Fruit fly (Drosophila melanogaster): ENCODE data around the gene dgt4.

Gene dgt4

dm6 chrX:4105830-4106233, 7.7 kb upstream of the dgt4 start, which contains the start of gene cib (continued):
- peak; percentile 62 for TF ChIP-seq gro (GFP tag; optimal IDR thresholded peaks at IDR 0.05)
- no peak for TF ChIP-seq sim (GFP tag; IDR thresholded peaks at IDR 0.05)
- no peak for TF ChIP-seq h (optimal IDR thresholded peaks at IDR 0.05)
- peak; percentile 62; the same call in 2 of the 3 replicates for TF ChIP-seq CG7963 (GFP tag; IDR thresholded peaks at IDR 0.05; ENCODE audit: partially characterized antibody)
- no peak for TF ChIP-seq CG9215 (GFP tag; IDR thresholded peaks at IDR 0.05)
- peak; percentile 68 for TF ChIP-seq hkb (optimal IDR thresholded peaks at IDR 0.05)
- TF ChIP-seq hkb (GFP tag; IDR thresholded peaks at IDR 0.05): no peak; the same call in 1 of the 2 replicates
- TF ChIP-seq kah (GFP tag; optimal IDR thresholded peaks at IDR 0.05): no peak
- TF ChIP-seq CG18262 (tag; optimal IDR thresholded peaks at IDR 0.05): peak; percentile 9
- no peak for TF ChIP-seq tup (GFP tag; optimal IDR thresholded peaks at IDR 0.05)
- TF ChIP-seq Side (GFP tag; optimal IDR thresholded peaks at IDR 0.05): peak; percentile 50
- TF ChIP-seq CG4360 (GFP tag; IDR thresholded peaks at IDR 0.05): no peak
- no peak for TF ChIP-seq Six4 (GFP tag; optimal IDR thresholded peaks at IDR 0.05)
- peak; percentile 69; the same call in 2 of the 3 replicates for TF ChIP-seq CG34224 (GFP tag; IDR thresholded peaks at IDR 0.05; ENCODE audit: partially characterized antibody)
- TF ChIP-seq Stat92E (GFP tag; optimal IDR thresholded peaks at IDR 0.05): peak in 1 of 3 experiments; percentile 87
- no peak for TF ChIP-seq dan (GFP tag; IDR thresholded peaks at IDR 0.05)
- TF ChIP-seq CG1024 (GFP tag; IDR thresholded peaks at IDR 0.05): no peak
- no peak for TF ChIP-seq CG15696 (tag; optimal IDR thresholded peaks at IDR 0.05)
- no peak for TF ChIP-seq CG11085 (GFP tag; IDR thresholded peaks at IDR 0.05)
- no peak for TF ChIP-seq CG31388 (GFP tag; optimal IDR thresholded peaks at IDR 0.05)
- TF ChIP-seq Max (GFP tag; optimal IDR thresholded peaks at IDR 0.05): peak; percentile 51
- TF ChIP-seq Dll (GFP tag; IDR thresholded peaks at IDR 0.05; ENCODE audit: partially characterized antibody): peak; percentile 78
- TF ChIP-seq CG7372 (GFP tag; IDR thresholded peaks at IDR 0.05): no peak
- TF ChIP-seq stwl (tag; optimal IDR thresholded peaks at IDR 0.05): peak; percentile 37
- TF ChIP-seq Chrac-16 (GFP tag; optimal IDR thresholded peaks at IDR 0.05): no peak
- TF ChIP-seq CG42726 (GFP tag; IDR thresholded peaks at IDR 0.05; ENCODE audit: partially characterized antibody): peak; percentile 87
- TF ChIP-seq CG6254 (GFP tag; optimal IDR thresholded peaks at IDR 0.05): no peak
- no peak for TF ChIP-seq CG6175 (GFP tag; IDR thresholded peaks at IDR 0.05)
- no peak for TF ChIP-seq cad (GFP tag; optimal IDR thresholded peaks at IDR 0.05)
- TF ChIP-seq emc (GFP tag; optimal IDR thresholded peaks at IDR 0.05): no peak
- no peak for TF ChIP-seq cas (GFP tag; IDR thresholded peaks at IDR 0.05)
- TF ChIP-seq pum (GFP tag; optimal IDR thresholded peaks at IDR 0.05): no peak
- TF ChIP-seq ac (GFP tag; optimal IDR thresholded peaks at IDR 0.05): no peak
- no peak for TF ChIP-seq CG8388 (GFP tag; optimal IDR thresholded peaks at IDR 0.05)
- TF ChIP-seq grau (tag; optimal IDR thresholded peaks at IDR 0.05): peak; percentile 49
- peak; percentile 77 for TF ChIP-seq row (GFP tag; IDR thresholded peaks at IDR 0.05)
- TF ChIP-seq CG1233 (GFP tag; optimal IDR thresholded peaks at IDR 0.05): peak; percentile 9
- peak; percentile 56 for TF ChIP-seq CG8290 (GFP tag; optimal IDR thresholded peaks at IDR 0.05)
- peak; percentile 48 to 95 for TF ChIP-seq CG8290 (tag; optimal IDR thresholded peaks at IDR 0.05)
- no peak; the same call in 2 of the 3 replicates for TF ChIP-seq dysf (GFP tag; IDR thresholded peaks at IDR 0.05)
- no peak for TF ChIP-seq bab2 (GFP tag; optimal IDR thresholded peaks at IDR 0.05)
- no peak for TF ChIP-seq CG4404 (GFP tag; IDR thresholded peaks at IDR 0.05)
- TF ChIP-seq D19A (tag; optimal IDR thresholded peaks at IDR 0.05): no peak
- peak; percentile 19; the same call in 1 of the 4 replicates for TF ChIP-seq Gug (GFP tag; IDR thresholded peaks at IDR 0.05)
- TF ChIP-seq CG1603 (tag; optimal IDR thresholded peaks at IDR 0.05): peak; percentile 90
- no peak; the same call in 2 of the 3 replicates for TF ChIP-seq B-H1 (GFP tag; IDR thresholded peaks at IDR 0.05)
- no peak for TF ChIP-seq sens (GFP tag)
- TF ChIP-seq Hsf (GFP tag; optimal IDR thresholded peaks at IDR 0.05): no peak
- TF ChIP-seq amos (GFP tag; IDR thresholded peaks at IDR 0.05; ENCODE audit: partially characterized antibody): peak; percentile 90
- peak; percentile 63 for TF ChIP-seq sug (tag; optimal IDR thresholded peaks at IDR 0.05)
- TF ChIP-seq Xrp1 (GFP tag; IDR thresholded peaks at IDR 0.05): peak; percentile 31; the same call in 1 of the 2 replicates
- peak; percentile 67; the same call in 2 of the 3 replicates for TF ChIP-seq zen2 (GFP tag; IDR thresholded peaks at IDR 0.05; ENCODE audit: partially characterized antibody)

All from whole organism, embryonic.